Fruit fly (Drosophila melanogaster) whole organism, larva: ENCODE measurements around the gene CG1792.

Experiments used
- noc ChIP-seq: fragments of 200-800 bp; sonication (Bioruptor generic); optimal IDR thresholded peaks from 3 replicates; lab custom pipeline; 2019; ENCODE audit warnings: missing biosample characterization, mild to moderate bottlenecking, missing genetic modification characterization, moderate library complexity

CG1792 gene

dm6 chr3R:31616001-31616400 is at the start of gene CG1792, which contains the start of gene Mnat9:
TSS of gene CG1792 (plus strand) at chr3R:31616303.
TSS of gene Mnat9 (minus strand) at chr3R:31616160.
- peak; percentile 96 for TF ChIP-seq noc (tag; lab: Kevin White, UChicago)

- no peak for TF ChIP-seq noc (tag; lab: Kevin White, UChicago)
These were observed 49.4 kb upstream of the CG1792 start for dm6 chr3R:31566738-31567137.

dm6 chr3R:31571885-31572292 is 44.2 kb upstream of the CG1792 start, which contains the start of gene gammaCOP:
TSS of gene gammaCOP (plus strand) at chr3R:31572143.
- no peak for TF ChIP-seq noc (tag; lab: Kevin White, UChicago)

DNA sequence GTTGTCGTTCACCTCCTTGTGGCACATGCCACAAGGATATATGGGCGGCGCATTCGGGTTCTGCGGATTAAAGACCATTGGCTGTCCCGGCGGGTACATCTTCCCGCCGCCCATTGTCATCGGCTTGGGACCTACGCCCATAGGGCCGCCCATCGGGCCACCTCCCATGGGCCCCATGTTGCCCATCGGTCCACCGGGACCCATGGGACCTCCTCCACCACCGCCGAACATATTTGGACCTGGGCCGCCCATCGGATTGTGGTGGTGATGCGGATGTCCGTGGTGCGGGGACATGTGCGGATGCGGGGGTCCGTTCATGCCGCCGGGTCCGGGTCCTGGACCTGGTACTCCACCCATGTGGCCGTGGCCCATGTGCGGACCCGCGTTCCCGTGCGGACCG is 38.8 kb upstream of the CG1792 start:
- TF ChIP-seq noc (tag; lab: Kevin White, UChicago): no peak

dm6 chr3R:31580032-31580431 is 36.1 kb upstream of the CG1792 start:
- no peak for TF ChIP-seq noc (tag; lab: Kevin White, UChicago)

- no peak for TF ChIP-seq noc (tag; lab: Kevin White, UChicago)
These were observed 35.5 kb upstream of the CG1792 start, which contains the start of the genes pygo and rod for dm6 chr3R:31580586-31580994. TSS of gene pygo (minus strand) at chr3R:31580699. TSS of gene rod (plus strand) at chr3R:31580951.

DNA sequence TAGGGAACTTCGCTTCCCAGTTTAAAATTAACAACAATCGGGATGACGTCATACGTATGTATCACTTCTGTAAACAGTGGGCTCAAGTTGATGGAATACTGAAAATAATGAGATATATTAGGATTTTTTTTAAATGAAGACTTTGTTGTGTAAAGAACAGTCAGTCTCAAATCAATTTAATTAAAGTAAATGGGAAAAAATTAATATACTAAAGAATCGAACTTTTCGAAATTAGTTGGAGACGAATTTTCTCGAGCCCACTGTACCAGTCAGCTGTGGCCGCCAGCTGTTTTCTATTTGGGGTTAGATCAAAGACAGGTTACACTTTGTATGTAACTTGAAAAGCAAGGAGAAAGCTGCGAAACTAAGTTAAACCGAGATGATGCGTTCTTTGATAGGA is 27.7 kb upstream of the CG1792 start, which contains the start of gene CG1635:
CG1635 (plus strand) TSS at position 300 of the 400 bp plus-strand sequence.
- peak; percentile 100 for TF ChIP-seq noc (tag; lab: Kevin White, UChicago)

DNA sequence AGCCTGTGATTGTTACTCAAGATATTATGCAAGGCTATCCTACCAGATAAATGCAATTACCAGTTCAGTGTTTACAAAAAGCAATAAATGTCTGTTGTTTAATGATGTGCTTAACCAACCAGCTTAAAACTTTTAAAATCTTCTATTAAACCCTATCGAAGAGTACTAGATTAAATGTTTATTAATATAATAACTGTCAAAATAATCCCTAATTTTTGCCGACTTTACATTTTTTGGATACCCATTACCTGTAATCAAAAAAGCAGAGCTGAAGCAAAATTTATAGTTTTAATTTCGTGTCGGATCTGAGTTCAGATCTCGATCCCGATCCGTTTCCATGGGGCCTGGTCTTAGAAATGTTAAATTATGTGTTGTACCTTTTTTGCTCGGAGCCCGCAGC is 25.8 kb upstream of the CG1792 start, which contains the start of gene CG1638:
CG1638 (plus strand) TSS at position 301 of the 400 bp plus-strand sequence.
- no peak for TF ChIP-seq noc (tag; lab: Kevin White, UChicago)

dm6 chr3R:31592256-31592879 is 23.7 kb upstream of the CG1792 start, which contains the start of gene CG1774:
TSS of gene CG1774 (plus strand) at chr3R:31592803.
- peak; percentile 95 for TF ChIP-seq noc (tag; lab: Kevin White, UChicago)

DNA sequence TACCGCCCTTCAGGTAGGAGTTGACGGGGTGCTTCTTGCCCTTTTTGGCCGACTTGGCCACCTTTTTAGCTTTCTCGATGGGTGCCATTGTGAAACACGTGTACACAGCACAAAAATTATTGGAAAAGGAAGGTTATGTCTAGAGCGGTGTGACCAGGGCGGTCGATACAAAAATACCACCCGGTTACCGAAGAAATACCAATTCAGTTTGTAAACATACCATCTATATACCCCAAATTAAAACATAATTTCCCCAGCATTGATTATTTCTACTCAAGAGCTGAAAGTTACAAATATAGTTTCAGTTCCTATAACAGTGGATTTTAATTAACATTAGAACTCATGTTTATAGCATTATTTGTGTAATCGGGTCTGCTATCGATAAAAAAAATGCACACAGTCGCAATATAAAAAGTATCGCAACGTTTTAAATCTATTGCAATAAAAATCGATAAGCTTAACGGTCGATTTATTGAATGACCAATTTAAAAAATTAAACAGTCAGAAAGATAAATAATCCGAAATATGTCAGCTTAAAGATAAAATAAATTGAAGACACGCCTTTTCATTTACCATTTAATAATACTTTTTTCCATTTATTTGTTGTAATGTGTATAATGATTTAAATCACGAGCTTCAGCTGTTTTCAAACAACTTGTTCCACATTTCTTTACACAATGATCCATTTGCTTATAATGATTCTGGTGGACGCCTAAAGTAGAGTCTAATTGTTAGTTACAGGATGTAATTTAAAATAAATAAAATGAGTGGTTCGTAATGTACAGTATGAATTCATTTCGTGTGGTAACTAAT is 19.8 kb upstream of the CG1792 start, which contains the start of gene RpL6:
RpL6 (minus strand) TSS at position 134 of the 813 bp plus-strand sequence.
- no peak for TF ChIP-seq noc (tag; lab: Kevin White, UChicago)

DNA sequence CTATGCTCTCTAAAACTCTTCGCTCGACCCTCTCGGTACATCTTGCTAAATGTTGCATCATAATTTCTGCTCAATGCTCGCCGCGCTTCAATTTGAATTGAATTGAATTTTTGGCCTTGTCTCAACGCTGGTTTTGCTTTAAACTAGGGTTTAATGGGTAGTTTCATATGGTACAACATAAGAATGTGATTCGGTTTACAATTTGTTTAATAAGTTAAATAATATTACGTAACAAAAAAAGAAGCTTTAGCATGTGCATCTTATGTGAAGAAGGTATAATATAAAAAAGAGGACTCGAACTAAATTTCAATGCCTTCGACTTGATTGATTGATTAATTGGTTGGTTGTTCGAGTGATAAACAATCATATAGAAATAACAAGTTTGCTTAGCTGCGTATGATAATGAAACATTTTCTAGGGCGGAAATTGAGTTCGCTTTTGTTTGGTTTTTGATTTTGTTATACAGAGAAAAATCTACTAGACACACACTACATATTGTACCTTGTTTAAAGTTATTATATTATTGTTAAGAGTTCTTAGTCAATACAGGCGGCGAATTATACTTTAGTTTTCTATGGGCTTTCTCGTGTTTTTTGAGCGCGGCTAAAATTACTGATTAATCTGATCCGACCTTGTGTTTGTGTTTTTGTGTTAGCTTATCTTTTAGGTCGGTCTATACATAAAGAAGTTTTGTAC is 18.2 kb upstream of the CG1792 start:
- TF ChIP-seq noc (tag; lab: Kevin White, UChicago): no peak

dm6 chr3R:31599538-31600313 is 16.4 kb upstream of the CG1792 start:
- TF ChIP-seq noc (tag; lab: Kevin White, UChicago): peak; percentile 67

dm6 chr3R:31603246-31603645 is 12.9 kb upstream of the CG1792 start:
- no peak for TF ChIP-seq noc (tag; lab: Kevin White, UChicago)

dm6 chr3R:31603655-31604054 is 12.4 kb upstream of the CG1792 start:
- no peak for TF ChIP-seq noc (tag; lab: Kevin White, UChicago)
